Worm (Caenorhabditis elegans) whole organism, young adult: ENCODE data around the gene ZK6.6.

ENCODE experiments used
- B0035.1 ChIP-seq: sonication (generic microtip); optimal IDR thresholded peaks from 2 replicates; lab custom pipeline; 2016; ENCODE audit warnings: missing genetic modification characterization, mild to moderate bottlenecking, missing compliant biosample characterization, missing genotype, missing genetic modification reagents
- B0336.3 ChIP-seq: fragments of 200-800 bp; sonication (Bioruptor generic); IDR thresholded peaks from 2 replicates; pipeline ENCODE4 v1.3.6; 2022; ENCODE audit warnings: missing genetic modification characterization, missing compliant biosample characterization
- D2030.7 ChIP-seq: fragments of 200-800 bp; sonication (Bioruptor generic); IDR thresholded peaks from 2 replicates; pipeline ENCODE4 v1.3.6; 2022; ENCODE audit warnings: missing genetic modification reagents, missing genetic modification characterization, missing compliant biosample characterization
- F33H1.4 ChIP-seq: fragments of 200-800 bp; sonication (Bioruptor generic); IDR thresholded peaks from 2 replicates; pipeline ENCODE4 v1.3.6; 2022; ENCODE audit warnings: missing genetic modification reagents, missing genetic modification characterization, missing compliant biosample characterization
- F52B5.7 ChIP-seq: sonication (generic microtip); optimal IDR thresholded peaks from 2 replicates; lab custom pipeline; 2016; ENCODE audit warnings: mild to moderate bottlenecking, missing genetic modification characterization, missing compliant biosample characterization
- K11D2.4 ChIP-seq: fragments of 200-800 bp; sonication (Bioruptor generic); IDR thresholded peaks from 2 replicates; pipeline ENCODE4 v1.3.6; 2022; ENCODE audit warnings: missing genetic modification reagents, missing genetic modification characterization, missing compliant biosample characterization
- K12H6.12 ChIP-seq: fragments of 200-800 bp; sonication (Bioruptor generic); optimal IDR thresholded peaks from 2 replicates; lab custom pipeline; 2018; ENCODE audit warnings: mild to moderate bottlenecking, missing genetic modification characterization, missing compliant biosample characterization
- Y56A3A.18 ChIP-seq: fragments of 200-800 bp; sonication (Bioruptor generic); IDR thresholded peaks from 2 replicates; pipeline ENCODE4 v1.3.6; 2022; ENCODE audit warnings: missing genetic modification reagents, missing genetic modification characterization, missing compliant biosample characterization
- Y79H2A.3 ChIP-seq: fragments of 200-800 bp; sonication (Bioruptor generic); conservative IDR thresholded peaks from 2 replicates; pipeline ENCODE4 v1.3.6; 2022; ENCODE audit warnings: missing genetic modification reagents, missing genetic modification characterization, missing compliant biosample characterization
- aptf-3 ChIP-seq: fragments of 200-800 bp; sonication (Bioruptor generic); IDR thresholded peaks from 2 replicates; pipeline ENCODE4 v1.3.6; 2022; ENCODE audit warnings: missing genetic modification characterization, missing compliant biosample characterization
- attf-6 ChIP-seq: fragments of 200-800 bp; sonication (Bioruptor generic); IDR thresholded peaks from 2 replicates; pipeline ENCODE4 v1.3.6; 2022; ENCODE audit warnings: missing genetic modification reagents, missing genetic modification characterization, missing compliant biosample characterization
- bed-1 ChIP-seq: fragments of 200-800 bp; sonication (Bioruptor generic); IDR thresholded peaks from 2 replicates; pipeline ENCODE4 v1.3.6; 2022; ENCODE audit warnings: missing genetic modification reagents, missing genetic modification characterization, missing compliant biosample characterization
- ceh-100 ChIP-seq: fragments of 200-800 bp; sonication (Bioruptor generic); IDR thresholded peaks from 2 replicates; pipeline ENCODE4 v1.3.6; 2022; ENCODE audit warnings: missing genetic modification reagents, missing genetic modification characterization, missing compliant biosample characterization
- ceh-27 ChIP-seq: fragments of 200-800 bp; sonication (Bioruptor generic); optimal IDR thresholded peaks from 2 replicates; lab custom pipeline; 2018; ENCODE audit warnings: mild to moderate bottlenecking, missing genetic modification characterization, moderate library complexity, missing compliant biosample characterization
- ceh-79 ChIP-seq: sonication (generic microtip); optimal IDR thresholded peaks from 2 replicates; lab custom pipeline; 2017; ENCODE audit warnings: mild to moderate bottlenecking, missing genetic modification characterization, missing compliant biosample characterization
- ceh-91 ChIP-seq: fragments of 200-800 bp; sonication (Bioruptor generic); IDR thresholded peaks from 2 replicates; pipeline ENCODE4 v1.3.6; 2022; ENCODE audit warnings: missing genetic modification reagents, missing genetic modification characterization, missing compliant biosample characterization
- dox-1 ChIP-seq: fragments of 200-800 bp; sonication (Bioruptor generic); IDR thresholded peaks from 2 replicates; pipeline ENCODE4 v1.3.6; 2022; ENCODE audit warnings: missing genetic modification reagents, missing genetic modification characterization, missing compliant biosample characterization
- dpff-1 ChIP-seq: sonication (generic microtip); optimal IDR thresholded peaks from 2 replicates; lab custom pipeline; 2017; ENCODE audit warnings: mild to moderate bottlenecking, missing genetic modification characterization, missing compliant biosample characterization
- egl-44 ChIP-seq: fragments of 200-800 bp; sonication (Bioruptor generic); IDR thresholded peaks from 2 replicates; pipeline ENCODE4 v1.3.6; 2022; ENCODE audit warnings: missing genetic modification reagents, missing genetic modification characterization, missing compliant biosample characterization
- egrh-3 ChIP-seq: fragments of 200-800 bp; sonication (Bioruptor generic); IDR thresholded peaks from 2 replicates; pipeline ENCODE4 v1.3.6; 2022; ENCODE audit warnings: missing genetic modification reagents, missing genetic modification characterization, missing compliant biosample characterization
- ets-4 ChIP-seq: fragments of 200-800 bp; sonication (Bioruptor generic); optimal IDR thresholded peaks from 2 replicates; lab custom pipeline; 2018; ENCODE audit warnings: mild to moderate bottlenecking, missing genetic modification characterization, missing compliant biosample characterization
- gei-17 ChIP-seq: fragments of 200-800 bp; sonication (Bioruptor generic); optimal IDR thresholded peaks from 2 replicates; lab custom pipeline; 2018; ENCODE audit warnings: mild to moderate bottlenecking, missing genetic modification characterization, missing compliant biosample characterization
- hmg-1.2 ChIP-seq: fragments of 200-800 bp; sonication (Bioruptor generic); IDR thresholded peaks from 2 replicates; pipeline ENCODE4 v1.3.6; 2022; ENCODE audit warnings: missing genetic modification reagents, missing genetic modification characterization, missing compliant biosample characterization
- lag-1 ChIP-seq: fragments of 200-800 bp; sonication (Bioruptor generic); IDR thresholded peaks from 2 replicates; pipeline ENCODE4 v1.3.6; 2022; ENCODE audit warnings: missing genetic modification reagents, missing genetic modification characterization, missing compliant biosample characterization
- let-526 ChIP-seq: fragments of 200-800 bp; sonication (Bioruptor generic); IDR thresholded peaks from 2 replicates; pipeline ENCODE4 v1.3.6; 2022; ENCODE audit warnings: missing genetic modification reagents, missing genetic modification characterization, missing compliant biosample characterization
- lin-26 ChIP-seq: fragments of 200-800 bp; sonication (Bioruptor generic); IDR thresholded peaks from 2 replicates; pipeline ENCODE4 v1.3.6; 2022; ENCODE audit warnings: missing genetic modification reagents, missing genetic modification characterization, missing compliant biosample characterization
- lin-54 ChIP-seq: fragments of 200-800 bp; sonication (Bioruptor generic); optimal IDR thresholded peaks from 2 replicates; lab custom pipeline; 2018; ENCODE audit warnings: mild to moderate bottlenecking, missing genetic modification characterization, missing compliant biosample characterization
- lir-1 ChIP-seq: fragments of 200-800 bp; sonication (Bioruptor generic); conservative IDR thresholded peaks from 2 replicates; pipeline ENCODE4 v1.3.6; 2022; ENCODE audit warnings: missing genetic modification reagents, missing genetic modification characterization, missing compliant biosample characterization
- madf-3 ChIP-seq: fragments of 200-800 bp; sonication (Bioruptor generic); IDR thresholded peaks from 2 replicates; pipeline ENCODE4 v1.3.6; 2022; ENCODE audit warnings: missing genetic modification reagents, missing genetic modification characterization, missing compliant biosample characterization
- madf-6 ChIP-seq: fragments of 200-800 bp; sonication (Bioruptor generic); IDR thresholded peaks from 2 replicates; pipeline ENCODE4 v1.3.6; 2022; ENCODE audit warnings: missing genetic modification reagents, missing genetic modification characterization, missing compliant biosample characterization
- madf-8 ChIP-seq: fragments of 200-800 bp; sonication (Bioruptor generic); conservative IDR thresholded peaks from 2 replicates; pipeline ENCODE4 v1.3.6; 2022; ENCODE audit warnings: missing genetic modification reagents, missing genetic modification characterization, missing compliant biosample characterization
- nfya-1 ChIP-seq: sonication (generic microtip); optimal IDR thresholded peaks from 2 replicates; lab custom pipeline; 2017; ENCODE audit warnings: antibody characterized with exemption, missing compliant biosample characterization, missing genetic modification characterization, borderline replicate concordance; ENCODE audit not compliant: insufficient read depth
- nfyb-1 ChIP-seq: fragments of 200-800 bp; sonication (Bioruptor generic); IDR thresholded peaks from 2 replicates; pipeline ENCODE4 v1.3.6; 2022; ENCODE audit warnings: missing genetic modification reagents, missing genetic modification characterization, missing compliant biosample characterization
- rec-8 ChIP-seq, 2 experiments: sonication (generic microtip); optimal IDR thresholded peaks; 2 replicates each; lab custom pipeline; 2016; ENCODE audit warnings: mild to moderate bottlenecking in 2 of 2, missing genetic modification characterization in 2 of 2, missing genetic modification reagents in 2 of 2, missing genotype in 2 of 2, missing biosample characterization in 1 of 2, missing compliant biosample characterization in 1 of 2, moderate library complexity in 1 of 2
- repo-1 ChIP-seq: sonication (generic microtip); optimal IDR thresholded peaks from 2 replicates; lab custom pipeline; 2017; ENCODE audit warnings: mild to moderate bottlenecking, missing genetic modification characterization, missing compliant biosample characterization
- snpc-1.3 ChIP-seq: sonication (generic microtip); optimal IDR thresholded peaks from 2 replicates; lab custom pipeline; 2017; ENCODE audit warnings: missing genetic modification characterization, mild to moderate bottlenecking, missing compliant biosample characterization, antibody characterized with exemption, moderate library complexity, missing genotype, missing genetic modification reagents; ENCODE audit not compliant: insufficient read depth

ZK6.6 gene

ce11 chrV:349054-349453 lies 39.4 kb upstream of the ZK6.6 start, which contains the start of gene atg-9 (continued):
- TF ChIP-seq F33H1.4 (GFP tag; lab: Robert Waterston, UW) (no peak), dox-1 (GFP tag; lab: Robert Waterston, UW) (peak; percentile 70; the same call in 1 of the 2 replicates), hmg-1.2 (GFP tag; lab: Robert Waterston, UW) (peak; percentile 34; the same call in 1 of the 2 replicates), aptf-3 (GFP tag; lab: Robert Waterston, UW) (no peak), lin-54 (GFP tag; lab: Kevin White, UChicago) (peak; percentile 20), madf-6 (GFP tag; lab: Robert Waterston, UW) (peak; percentile 41), ets-4 (GFP tag; lab: Kevin White, UChicago) (no peak), gei-17 (peak; percentile 7), let-526 (GFP tag; lab: Robert Waterston, UW) (peak; percentile 66; the same call in 1 of the 2 replicates), ceh-91 (GFP tag; lab: Robert Waterston, UW) (no peak), K12H6.12 (tag; lab: Kevin White, UChicago) (peak; percentile 75), egl-44 (GFP tag; lab: Robert Waterston, UW) (0 out of 2 replicates have a peak, but pooled peaks have one; percentile 33), lir-1 (GFP tag; lab: Robert Waterston, UW) (0 out of 2 replicates have a peak, but pooled peaks have one; percentile 47), snpc-1.3 (tag; lab: Kevin White, UChicago) (no peak), ceh-27 (GFP tag; lab: Kevin White, UChicago) (peak; percentile 69), madf-8 (GFP tag; lab: Robert Waterston, UW) (no peak), K11D2.4 (GFP tag; lab: Robert Waterston, UW) (0 out of 2 replicates have a peak, but pooled peaks have one; percentile 15), D2030.7 (GFP tag; lab: Robert Waterston, UW) (no peak), lin-26 (GFP tag; lab: Robert Waterston, UW) (peak; percentile 69; the same call in 1 of the 2 replicates), madf-3 (0 out of 2 replicates have a peak, but pooled peaks have one; percentile 79), Y56A3A.18 (GFP tag; lab: Robert Waterston, UW) (peak; percentile 80; the same call in 1 of the 2 replicates), nfyb-1 (GFP tag; lab: Robert Waterston, UW) (peak; percentile 81), repo-1 (tag; lab: Kevin White, UChicago) (peak; percentile 41), ceh-100 (GFP tag; lab: Robert Waterston, UW) (peak; percentile 54), rec-8 (tag; optimal IDR thresholded peaks at IDR 0.05; lab: Kevin White, UChicago) (no peak), dpff-1 (tag; lab: Kevin White, UChicago) (no peak)
- TF ChIP-seq, all 124 proteins: peak for 39

ce11 chrV:350822-351221 lies 37.7 kb upstream of the ZK6.6 start:
- peak; percentile 16; the same call in 1 of the 2 replicates for TF ChIP-seq nfyb-1 (GFP tag; lab: Robert Waterston, UW)
- TF ChIP-seq madf-8 (GFP tag; lab: Robert Waterston, UW): no peak
- TF ChIP-seq, all 124 proteins: peak for 1

- no peak for TF ChIP-seq F52B5.7 (tag; lab: Kevin White, UChicago)
- no peak for TF ChIP-seq egrh-3 (GFP tag; lab: Robert Waterston, UW)
- TF ChIP-seq bed-1: no peak
- TF ChIP-seq B0035.1: no peak
- TF ChIP-seq Y79H2A.3 (GFP tag; lab: Robert Waterston, UW): no peak
- TF ChIP-seq nfya-1 (tag; lab: Kevin White, UChicago): no peak
- no peak for TF ChIP-seq ets-4 (GFP tag; lab: Kevin White, UChicago)
- TF ChIP-seq attf-6 (GFP tag; lab: Robert Waterston, UW): no peak
- TF ChIP-seq ceh-79 (tag; lab: Kevin White, UChicago): no peak
- TF ChIP-seq lag-1: no peak
- TF ChIP-seq B0336.3 (GFP tag; lab: Robert Waterston, UW): no peak
- no peak for TF ChIP-seq F33H1.4 (GFP tag; lab: Robert Waterston, UW)
- no peak for TF ChIP-seq dpff-1 (tag; lab: Kevin White, UChicago)
- no peak for TF ChIP-seq hmg-1.2 (GFP tag; lab: Robert Waterston, UW)
- TF ChIP-seq ceh-100 (GFP tag; lab: Robert Waterston, UW): no peak
- no peak for TF ChIP-seq ceh-27 (GFP tag; lab: Kevin White, UChicago)
Measured at ce11 chrV:351787-352186, 36.7 kb upstream of the ZK6.6 start.
